Fruit fly (Drosophila melanogaster): ENCODE data around the gene CG10702.

Gene CG10702

dm6 chr2L:19034213-19034929 is 35.3 kb downstream of the CG10702 start, which contains the start of the genes mib2 and CG31800:
Gene mib2, plus strand, starts transcription at chr2L:19034444.
Gene CG31800, minus strand, starts transcription at chr2L:19034576.
- TF ChIP-seq Crg-1 (GFP tag; optimal IDR thresholded peaks at IDR 0.05) (no peak), bab1 (GFP tag; optimal IDR thresholded peaks at IDR 0.05) (peak; percentile 13), pad (GFP tag; optimal IDR thresholded peaks at IDR 0.05) (no peak), cic (GFP tag; optimal IDR thresholded peaks at IDR 0.05) (no peak), CG7101 (tag; optimal IDR thresholded peaks at IDR 0.05) (peak; percentile 4), CG7045 (GFP tag; optimal IDR thresholded peaks at IDR 0.05) (no peak), tj (GFP tag; optimal IDR thresholded peaks at IDR 0.05) (no peak), CG11617 (GFP tag; optimal IDR thresholded peaks at IDR 0.05) (peak; percentile 8), CG5204 (GFP tag; optimal IDR thresholded peaks at IDR 0.05) (no peak), CG14711 (tag; optimal IDR thresholded peaks at IDR 0.05) (no peak), CG1620 (GFP tag; optimal IDR thresholded peaks at IDR 0.05) (no peak), Mnt (GFP tag; optimal IDR thresholded peaks at IDR 0.05) (peak; percentile 35), ovo (GFP tag; optimal IDR thresholded peaks at IDR 0.05) (no peak), kay (GFP tag; ENCODE audit: borderline replicate concordance) (no peak), CG33017 (tag; optimal IDR thresholded peaks at IDR 0.05) (no peak), toe (GFP tag; optimal IDR thresholded peaks at IDR 0.05) (peak; percentile 7), Hr96 (GFP tag; optimal IDR thresholded peaks at IDR 0.05) (no peak)

- TF ChIP-seq Mnt (GFP tag; optimal IDR thresholded peaks at IDR 0.05), result peak; percentile 25
- TF ChIP-seq CG5204 (GFP tag; optimal IDR thresholded peaks at IDR 0.05), result no peak
- peak; percentile 19 for TF ChIP-seq bab1 (GFP tag; optimal IDR thresholded peaks at IDR 0.05)
These were observed 36.4 kb downstream of the CG10702 start, which contains the start of gene hook for dm6 chr2L:19033288-19033687. Gene hook, minus strand, starts transcription at chr2L:19033498.

dm6 chr2L:19027246-19027886 is 42.3 kb downstream of the CG10702 start, which contains the start of gene Sidpn:
Gene Sidpn, plus strand, starts transcription at chr2L:19027710.
- peak; percentile 9 for TF ChIP-seq cic (GFP tag; optimal IDR thresholded peaks at IDR 0.05)
- no peak for TF ChIP-seq CG7045 (GFP tag; optimal IDR thresholded peaks at IDR 0.05)

dm6 chr2L:19026491-19027197 is 43.0 kb downstream of the CG10702 start:
- TF ChIP-seq CG7101 (tag; optimal IDR thresholded peaks at IDR 0.05) (peak; percentile 21), Clk (GFP tag; optimal IDR thresholded peaks at IDR 0.05) (no peak), ovo (GFP tag; optimal IDR thresholded peaks at IDR 0.05) (no peak), Hr96 (GFP tag; optimal IDR thresholded peaks at IDR 0.05) (no peak), Mnt (GFP tag; optimal IDR thresholded peaks at IDR 0.05) (no peak), CG7045 (GFP tag; optimal IDR thresholded peaks at IDR 0.05) (peak; percentile 11), cic (GFP tag; optimal IDR thresholded peaks at IDR 0.05) (no peak), CG11617 (GFP tag; optimal IDR thresholded peaks at IDR 0.05) (no peak), kay (GFP tag; ENCODE audit: borderline replicate concordance) (no peak), cnc (optimal IDR thresholded peaks at IDR 0.05) (no peak), CG14711 (tag; optimal IDR thresholded peaks at IDR 0.05) (no peak), toe (GFP tag; optimal IDR thresholded peaks at IDR 0.05) (peak; percentile 10), CG1620 (GFP tag; optimal IDR thresholded peaks at IDR 0.05) (no peak), CG12768 (GFP tag; optimal IDR thresholded peaks at IDR 0.05) (no peak), Crg-1 (GFP tag; optimal IDR thresholded peaks at IDR 0.05) (no peak), CG33017 (tag; optimal IDR thresholded peaks at IDR 0.05) (peak; percentile 32)

DNA sequence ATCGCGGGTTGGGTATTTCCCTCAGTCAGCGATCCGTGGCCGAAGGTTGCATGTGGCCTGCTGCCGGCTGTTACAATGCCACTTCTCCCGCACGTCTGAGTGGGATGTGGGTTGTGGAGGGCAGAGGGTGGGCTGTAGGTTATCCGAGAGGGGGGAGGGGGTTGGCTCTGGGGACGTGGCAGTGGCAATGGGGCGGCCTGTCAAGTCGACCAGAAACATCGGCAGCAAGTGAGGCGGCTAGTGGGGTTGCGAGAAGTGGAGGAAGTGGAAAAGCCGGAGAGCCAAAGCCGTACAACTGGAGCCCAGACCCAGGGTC is 44.9 kb downstream of the CG10702 start:
- TF ChIP-seq bab1 (GFP tag; optimal IDR thresholded peaks at IDR 0.05) (no peak), CG7101 (tag; optimal IDR thresholded peaks at IDR 0.05) (no peak), ovo (GFP tag; optimal IDR thresholded peaks at IDR 0.05) (no peak), CG7045 (GFP tag; optimal IDR thresholded peaks at IDR 0.05) (no peak), cic (GFP tag; optimal IDR thresholded peaks at IDR 0.05) (no peak), CG12768 (GFP tag; optimal IDR thresholded peaks at IDR 0.05) (no peak), CG1620 (GFP tag; optimal IDR thresholded peaks at IDR 0.05) (no peak), pad (GFP tag; optimal IDR thresholded peaks at IDR 0.05) (no peak), CG14711 (tag; optimal IDR thresholded peaks at IDR 0.05) (no peak), CG33017 (tag; optimal IDR thresholded peaks at IDR 0.05) (no peak), toe (GFP tag; optimal IDR thresholded peaks at IDR 0.05) (no peak), Hr96 (GFP tag; optimal IDR thresholded peaks at IDR 0.05) (no peak), CG5204 (GFP tag; optimal IDR thresholded peaks at IDR 0.05) (no peak), tj (GFP tag; optimal IDR thresholded peaks at IDR 0.05) (no peak), CG11617 (GFP tag; optimal IDR thresholded peaks at IDR 0.05) (no peak), Crg-1 (GFP tag; optimal IDR thresholded peaks at IDR 0.05) (no peak), kay (GFP tag; ENCODE audit: borderline replicate concordance) (no peak), cnc (optimal IDR thresholded peaks at IDR 0.05) (no peak)
